Worm (Caenorhabditis elegans) whole organism, mixed stage, embryonic: Measurements from ENCODE around the gene Y54G11A.1.

ENCODE experiments used
- elt-3 ChIP-seq: fragments of 150-350 bp; optimal IDR thresholded peaks from 2 replicates; lab custom pipeline; 2014; ENCODE audit warnings: missing biosample characterization, missing genetic modification characterization
- ham-2 ChIP-seq: fragments of 200-800 bp; sonication (Bioruptor generic); optimal IDR thresholded peaks from 2 replicates; lab custom pipeline; 2018; ENCODE audit warnings: mild to moderate bottlenecking, missing genetic modification characterization, missing compliant biosample characterization

- TF ChIP-seq ham-2 (GFP tag; lab: Kevin White, UChicago), result peak; percentile 13
- TF ChIP-seq elt-3 (tag; lab: Kevin White, UChicago), result no peak
Observed at ce11 chrII:14237245-14237806, 31.7 kb downstream of the Y54G11A.1 start.
